Worm (Caenorhabditis elegans) whole organism, L3 larva: Measurements from ENCODE around the gene H04D03.2.
A peak's percentile ranks its signal among the peaks of the same experiment; 100 is the strongest.
"Not testable (repeated sequence)": the region's sequence is repeated elsewhere in the genome, so short reads cannot be mapped to it uniquely, and the experiment has no call there.

Experiments
- ZK546.5 ChIP-seq: sonication (generic microtip); optimal IDR thresholded peaks from 2 replicates; lab custom pipeline; 2017; ENCODE audit warnings: missing biosample characterization, missing genetic modification characterization
- ceh-16 ChIP-seq: sonication (generic microtip); optimal IDR thresholded peaks from 2 replicates; lab custom pipeline; 2017; ENCODE audit warnings: missing biosample characterization, missing genetic modification characterization
- ceh-28 ChIP-seq: fragments of 150-350 bp; optimal IDR thresholded peaks from 2 replicates; lab custom pipeline; 2014; ENCODE audit warnings: missing biosample characterization, missing genetic modification reagents, missing genetic modification characterization
- ceh-9 ChIP-seq: sonication (generic microtip); optimal IDR thresholded peaks from 2 replicates; lab custom pipeline; 2018; ENCODE audit warnings: missing biosample characterization, missing genetic modification characterization
- egl-27 ChIP-seq: sonication (generic microtip); optimal IDR thresholded peaks from 4 replicates; lab custom pipeline; 2017; ENCODE audit warnings: missing biosample characterization, missing genetic modification reagents, missing genetic modification characterization
- elt-1 ChIP-seq: fragments of 150-350 bp; optimal IDR thresholded peaks from 2 replicates; lab custom pipeline; 2014; ENCODE audit warnings: missing biosample characterization, missing genetic modification characterization
- elt-3 ChIP-seq, 3 experiments: fragments of 150-350 bp in 1 of 3; sonication (generic microtip) in 2 of 3; optimal IDR thresholded peaks; 2 replicates in 2 of 3; 4 replicates in 1 of 3; lab custom pipeline; 2014 to 2017; ENCODE audit warnings: missing biosample characterization in 3 of 3, missing genetic modification characterization in 3 of 3
- eor-1 ChIP-seq, 2 experiments: fragments of 150-350 bp; optimal IDR thresholded peaks; 2 replicates each; lab custom pipeline; 2014 to 2018; ENCODE audit warnings: missing biosample characterization in 2 of 2, missing genetic modification characterization in 2 of 2
- fkh-10 ChIP-seq: sonication (generic microtip); optimal IDR thresholded peaks from 2 replicates; lab custom pipeline; 2017; ENCODE audit warnings: missing biosample characterization, missing genetic modification reagents, missing genetic modification characterization
- fkh-2 ChIP-seq: fragments of 150-350 bp; optimal IDR thresholded peaks from 2 replicates; lab custom pipeline; 2014; ENCODE audit warnings: missing biosample characterization, missing genetic modification reagents, missing genetic modification characterization
- hmg-11 ChIP-seq: sonication (generic microtip); optimal IDR thresholded peaks from 2 replicates; lab custom pipeline; 2016; ENCODE audit warnings: missing genetic modification characterization, missing compliant biosample characterization
- jun-1 ChIP-seq: fragments of 150-350 bp; optimal IDR thresholded peaks from 2 replicates; lab custom pipeline; 2014; ENCODE audit warnings: missing biosample characterization, missing genetic modification reagents, missing genetic modification characterization
- lin-15B ChIP-seq: fragments of 150-350 bp; optimal IDR thresholded peaks from 2 replicates; lab custom pipeline; 2014; ENCODE audit warnings: missing biosample characterization, missing genetic modification characterization
- lin-39 ChIP-seq: fragments of 150-350 bp; optimal IDR thresholded peaks from 2 replicates; lab custom pipeline; 2018; ENCODE audit warnings: missing biosample characterization, missing genetic modification reagents, missing genetic modification characterization
- mdl-1 ChIP-seq: fragments of 150-350 bp; optimal IDR thresholded peaks from 2 replicates; lab custom pipeline; 2014; ENCODE audit warnings: missing biosample characterization, missing genetic modification characterization
- mml-1 ChIP-seq: fragments of 150-350 bp; sonication (generic microtip); optimal IDR thresholded peaks from 3 replicates; lab custom pipeline; 2014; ENCODE audit warnings: missing biosample characterization, missing genetic modification characterization
- nfya-1 ChIP-seq: sonication (generic microtip); optimal IDR thresholded peaks from 2 replicates; lab custom pipeline; 2017; ENCODE audit warnings: missing genetic modification characterization, mild to moderate bottlenecking, missing compliant biosample characterization, antibody characterized with exemption, moderate library complexity; ENCODE audit not compliant: insufficient read depth
- nhr-23 ChIP-seq: fragments of 150-350 bp; optimal IDR thresholded peaks from 2 replicates; lab custom pipeline; 2014; ENCODE audit warnings: missing biosample characterization, missing genetic modification reagents, missing genetic modification characterization
- nhr-25 ChIP-seq: sonication (generic microtip); optimal IDR thresholded peaks from 2 replicates; lab custom pipeline; 2017; ENCODE audit warnings: missing biosample characterization, missing genetic modification characterization
- nhr-28 ChIP-seq: fragments of 150-350 bp; optimal IDR thresholded peaks from 2 replicates; lab custom pipeline; 2014; ENCODE audit warnings: missing biosample characterization, missing genetic modification characterization
- nhr-43 ChIP-seq: sonication (generic microtip); optimal IDR thresholded peaks from 2 replicates; lab custom pipeline; 2016; ENCODE audit warnings: mild to moderate bottlenecking, missing genetic modification characterization, missing compliant biosample characterization; ENCODE audit not compliant: poor library complexity, severe bottlenecking
- nhr-76 ChIP-seq: fragments of 150-350 bp; sonication (generic microtip); optimal IDR thresholded peaks from 5 replicates; lab custom pipeline; 2014; ENCODE audit warnings: missing biosample characterization, missing genetic modification characterization
- pha-4 ChIP-seq: fragments of 150-350 bp; optimal IDR thresholded peaks from 2 replicates; lab custom pipeline; 2014; ENCODE audit warnings: missing biosample characterization, missing genetic modification reagents, missing genetic modification characterization
- pqm-1 ChIP-seq: fragments of 150-350 bp; optimal IDR thresholded peaks from 2 replicates; lab custom pipeline; 2017; ENCODE audit warnings: missing biosample characterization, missing genetic modification characterization, inconsistent platforms
- sea-2 ChIP-seq: fragments of 150-350 bp; sonication (generic microtip); optimal IDR thresholded peaks from 4 replicates; lab custom pipeline; 2014; ENCODE audit warnings: missing biosample characterization, missing genetic modification reagents, missing genetic modification characterization
- tbx-2 ChIP-seq: sonication (generic microtip); optimal IDR thresholded peaks from 2 replicates; lab custom pipeline; 2016; ENCODE audit warnings: mild to moderate bottlenecking, missing genetic modification characterization, missing compliant biosample characterization
- unc-39 ChIP-seq: sonication (generic microtip); optimal IDR thresholded peaks from 4 replicates; lab custom pipeline; 2017; ENCODE audit warnings: missing biosample characterization, missing genetic modification characterization
- ztf-4 ChIP-seq: fragments of 150-350 bp; optimal IDR thresholded peaks from 2 replicates; lab custom pipeline; 2014; ENCODE audit warnings: missing biosample characterization, missing genetic modification characterization

The H04D03.2 gene

ce11 chrIII:10438780-10439179 lies 3.4 kb downstream of the H04D03.2 start, which contains the start of gene H04D03.6:
H04D03.6 (minus strand) TSS chrIII:10438880.
- TF ChIP-seq nhr-25; mdl-1 (tag; lab: Kevin White, UChicago); ztf-4 (tag; lab: Kevin White, UChicago): not testable (repeated sequence)
- TF ChIP-seq, all 47 proteins: peak for 0; not testable (repeated sequence) for 47

ce11 chrIII:10435938-10436842 lies 6.0 kb downstream of the H04D03.2 start, which contains the start of the genes smrd-1 and enu-3.1:
smrd-1 (minus strand) TSS chrIII:10435988.
enu-3.1 (plus strand) TSS chrIII:10436276.
- TF ChIP-seq nhr-23 (peak; percentile 2), pha-4 (peak; percentile 5), hmg-11 (peak; percentile 22), nfya-1 (tag; lab: Kevin White, UChicago) (peak; percentile 67), nhr-43 (tag; lab: Kevin White, UChicago) (peak; percentile 30), tbx-2 (tag; lab: Kevin White, UChicago) (peak; percentile 2), lin-39 (tag; lab: Kevin White, UChicago) (peak; percentile 29), pqm-1 (peak; percentile 0), fkh-10 (peak; percentile 29), lin-15B (tag; lab: Kevin White, UChicago) (peak; percentile 78)
- TF ChIP-seq, all 47 proteins: peak for 10; not testable (repeated sequence) for 37

ce11 chrIII:10432104-10432503 lies 10.1 kb downstream of the H04D03.2 start:
- TF ChIP-seq elt-3 (tag; optimal IDR thresholded peaks at IDR 0.05; lab: Kevin White, UChicago): no peak
- peak; percentile 12 for TF ChIP-seq lin-15B (tag; lab: Kevin White, UChicago)
- no peak for TF ChIP-seq elt-1 (tag; lab: Kevin White, UChicago)
- peak; percentile 33 for TF ChIP-seq nfya-1 (tag; lab: Kevin White, UChicago)
- peak; percentile 90 for TF ChIP-seq lin-39 (tag; lab: Kevin White, UChicago)
- TF ChIP-seq, all 47 proteins: peak for 3

ce11 chrIII:10427882-10428281 lies 14.3 kb downstream of the H04D03.2 start, which contains the start of gene prp-3:
prp-3 (minus strand) TSS chrIII:10427982.
- TF ChIP-seq nhr-23 (no peak), fkh-10 (no peak), jun-1 (tag; lab: Kevin White, UChicago) (no peak), egl-27 (tag; lab: Kevin White, UChicago) (no peak), fkh-2 (tag; lab: Kevin White, UChicago) (no peak)

- no peak for TF ChIP-seq eor-1 (tag; optimal IDR thresholded peaks at IDR 0.05; lab: Kevin White, UChicago)
- TF ChIP-seq nhr-28: no peak
- no peak for TF ChIP-seq nhr-76 (tag; lab: Kevin White, UChicago)
- TF ChIP-seq ceh-16: no peak
- no peak for TF ChIP-seq ceh-9 (tag; lab: Kevin White, UChicago)
- no peak for TF ChIP-seq ztf-4 (tag; lab: Kevin White, UChicago)
- TF ChIP-seq fkh-10: no peak
- TF ChIP-seq ceh-28 (tag; lab: Kevin White, UChicago): no peak
- no peak for TF ChIP-seq hmg-11
Measured at ce11 chrIII:10423906-10424305, 18.3 kb downstream of the H04D03.2 start, which contains the start of gene M03C11.6. M03C11.6 (minus strand) TSS chrIII:10424006.

- TF ChIP-seq ceh-16 (no peak), sea-2 (GFP tag; lab: Kevin White, UChicago) (no peak), mml-1 (tag; lab: Kevin White, UChicago) (no peak), unc-39 (tag; lab: Kevin White, UChicago) (no peak), jun-1 (tag; lab: Kevin White, UChicago) (no peak), ZK546.5 (tag; lab: Kevin White, UChicago) (no peak), nhr-76 (tag; lab: Kevin White, UChicago) (no peak)
Measured at ce11 chrIII:10421680-10422079, 20.5 kb downstream of the H04D03.2 start.
